Worm (Caenorhabditis elegans) whole organism, young adult: ENCODE data around the gene rpb-11.

Source experiments
- B0019.2 ChIP-seq: fragments of 200-800 bp; sonication (Bioruptor generic); conservative IDR thresholded peaks from 2 replicates; pipeline ENCODE4 v1.3.6; 2022; ENCODE audit warnings: missing genetic modification reagents, missing genetic modification characterization, missing compliant biosample characterization
- B0035.1 ChIP-seq: sonication (generic microtip); optimal IDR thresholded peaks from 2 replicates; lab custom pipeline; 2016; ENCODE audit warnings: missing genetic modification characterization, mild to moderate bottlenecking, missing compliant biosample characterization, missing genotype, missing genetic modification reagents
- C17E4.6 ChIP-seq: fragments of 200-800 bp; sonication (Bioruptor generic); IDR thresholded peaks from 2 replicates; pipeline ENCODE4 v1.3.6; 2022; ENCODE audit warnings: missing genetic modification reagents, missing genetic modification characterization, missing compliant biosample characterization
- F22D6.2 ChIP-seq: sonication (generic microtip); optimal IDR thresholded peaks from 2 replicates; lab custom pipeline; 2016; ENCODE audit warnings: mild to moderate bottlenecking, missing genetic modification characterization, missing compliant biosample characterization
- F57C9.4 ChIP-seq: sonication (generic microtip); optimal IDR thresholded peaks from 2 replicates; lab custom pipeline; 2017; ENCODE audit warnings: mild to moderate bottlenecking, missing genetic modification characterization, missing compliant biosample characterization
- K12H6.12 ChIP-seq: fragments of 200-800 bp; sonication (Bioruptor generic); optimal IDR thresholded peaks from 2 replicates; lab custom pipeline; 2018; ENCODE audit warnings: mild to moderate bottlenecking, missing genetic modification characterization, missing compliant biosample characterization
- T07F8.4 ChIP-seq: sonication (generic microtip); optimal IDR thresholded peaks from 2 replicates; lab custom pipeline; 2016; ENCODE audit warnings: mild to moderate bottlenecking, missing genetic modification characterization, moderate library complexity, missing compliant biosample characterization
- T26A5.8 ChIP-seq: sonication (generic microtip); optimal IDR thresholded peaks from 2 replicates; lab custom pipeline; 2016; ENCODE audit warnings: missing genetic modification characterization, missing compliant biosample characterization
- Y79H2A.3 ChIP-seq: fragments of 200-800 bp; sonication (Bioruptor generic); conservative IDR thresholded peaks from 2 replicates; pipeline ENCODE4 v1.3.6; 2022; ENCODE audit warnings: missing genetic modification reagents, missing genetic modification characterization, missing compliant biosample characterization
- ZK185.1 ChIP-seq: sonication (generic microtip); optimal IDR thresholded peaks from 2 replicates; lab custom pipeline; 2016; ENCODE audit warnings: mild to moderate bottlenecking, missing genetic modification characterization, missing compliant biosample characterization; ENCODE audit not compliant: poor library complexity, severe bottlenecking
- bed-2 ChIP-seq: fragments of 200-800 bp; sonication (Bioruptor generic); IDR thresholded peaks from 2 replicates; pipeline ENCODE4 v1.3.6; 2022; ENCODE audit warnings: missing genetic modification reagents, missing genetic modification characterization, missing compliant biosample characterization
- ccch-3 ChIP-seq: fragments of 200-800 bp; sonication (Bioruptor generic); optimal IDR thresholded peaks from 2 replicates; lab custom pipeline; 2018; ENCODE audit warnings: mild to moderate bottlenecking, missing genetic modification characterization, missing compliant biosample characterization
- cebp-1 ChIP-seq, 2 experiments: fragments of 200-800 bp in 1 of 2; sonication (Bioruptor generic) in 1 of 2; sonication (generic microtip) in 1 of 2; IDR thresholded peaks in 1 of 2; optimal IDR thresholded peaks in 1 of 2; 2 replicates each; pipeline versions ENCODE4 v1.3.6 to Lab custom; 2017 to 2022; ENCODE audit warnings: missing compliant biosample characterization in 2 of 2, missing genetic modification characterization in 2 of 2, mild to moderate bottlenecking in 1 of 2, missing genetic modification reagents in 1 of 2, moderate library complexity in 1 of 2
- ceh-27 ChIP-seq: fragments of 200-800 bp; sonication (Bioruptor generic); optimal IDR thresholded peaks from 2 replicates; lab custom pipeline; 2018; ENCODE audit warnings: mild to moderate bottlenecking, missing genetic modification characterization, moderate library complexity, missing compliant biosample characterization
- ceh-58 ChIP-seq: fragments of 200-800 bp; sonication (Bioruptor generic); IDR thresholded peaks from 2 replicates; pipeline ENCODE4 v1.3.6; 2022; ENCODE audit warnings: missing genetic modification characterization, missing compliant biosample characterization
- die-1 ChIP-seq: sonication (generic microtip); optimal IDR thresholded peaks from 2 replicates; lab custom pipeline; 2016; ENCODE audit warnings: missing genotype, mild to moderate bottlenecking, missing genetic modification characterization, missing compliant biosample characterization
- dox-1 ChIP-seq: fragments of 200-800 bp; sonication (Bioruptor generic); IDR thresholded peaks from 2 replicates; pipeline ENCODE4 v1.3.6; 2022; ENCODE audit warnings: missing genetic modification reagents, missing genetic modification characterization, missing compliant biosample characterization
- egl-18 ChIP-seq: fragments of 200-800 bp; sonication (Bioruptor generic); IDR thresholded peaks from 2 replicates; pipeline ENCODE4 v1.3.6; 2022; ENCODE audit warnings: missing genetic modification reagents, missing genetic modification characterization, missing compliant biosample characterization
- egl-44 ChIP-seq: fragments of 200-800 bp; sonication (Bioruptor generic); IDR thresholded peaks from 2 replicates; pipeline ENCODE4 v1.3.6; 2022; ENCODE audit warnings: missing genetic modification reagents, missing genetic modification characterization, missing compliant biosample characterization
- egrh-3 ChIP-seq: fragments of 200-800 bp; sonication (Bioruptor generic); IDR thresholded peaks from 2 replicates; pipeline ENCODE4 v1.3.6; 2022; ENCODE audit warnings: missing genetic modification reagents, missing genetic modification characterization, missing compliant biosample characterization
- ets-4 ChIP-seq: fragments of 200-800 bp; sonication (Bioruptor generic); optimal IDR thresholded peaks from 2 replicates; lab custom pipeline; 2018; ENCODE audit warnings: mild to moderate bottlenecking, missing genetic modification characterization, missing compliant biosample characterization
- gei-17 ChIP-seq: fragments of 200-800 bp; sonication (Bioruptor generic); optimal IDR thresholded peaks from 2 replicates; lab custom pipeline; 2018; ENCODE audit warnings: mild to moderate bottlenecking, missing genetic modification characterization, missing compliant biosample characterization
- hlh-12 ChIP-seq: sonication (generic microtip); optimal IDR thresholded peaks from 2 replicates; lab custom pipeline; 2016; ENCODE audit warnings: missing genetic modification characterization, missing compliant biosample characterization
- hmg-1.2 ChIP-seq: fragments of 200-800 bp; sonication (Bioruptor generic); IDR thresholded peaks from 2 replicates; pipeline ENCODE4 v1.3.6; 2022; ENCODE audit warnings: missing genetic modification reagents, missing genetic modification characterization, missing compliant biosample characterization
- hsf-1 ChIP-seq: fragments of 200-800 bp; sonication (Bioruptor generic); IDR thresholded peaks from 2 replicates; pipeline ENCODE4 v1.3.6; 2022; ENCODE audit warnings: missing genetic modification reagents, missing genetic modification characterization, missing compliant biosample characterization
- lag-1 ChIP-seq: fragments of 200-800 bp; sonication (Bioruptor generic); IDR thresholded peaks from 2 replicates; pipeline ENCODE4 v1.3.6; 2022; ENCODE audit warnings: missing genetic modification reagents, missing genetic modification characterization, missing compliant biosample characterization
- let-526 ChIP-seq: fragments of 200-800 bp; sonication (Bioruptor generic); IDR thresholded peaks from 2 replicates; pipeline ENCODE4 v1.3.6; 2022; ENCODE audit warnings: missing genetic modification reagents, missing genetic modification characterization, missing compliant biosample characterization
- let-607 ChIP-seq, 2 experiments: fragments of 200-800 bp in 1 of 2; sonication (Bioruptor generic) in 1 of 2; sonication (generic microtip) in 1 of 2; optimal IDR thresholded peaks; 2 replicates each; lab custom pipeline; 2016 to 2018; ENCODE audit warnings: mild to moderate bottlenecking in 2 of 2, missing compliant biosample characterization in 2 of 2, missing genetic modification characterization in 2 of 2, moderate library complexity in 2 of 2, missing genotype in 1 of 2
- lin-26 ChIP-seq: fragments of 200-800 bp; sonication (Bioruptor generic); IDR thresholded peaks from 2 replicates; pipeline ENCODE4 v1.3.6; 2022; ENCODE audit warnings: missing genetic modification reagents, missing genetic modification characterization, missing compliant biosample characterization
- lin-35 ChIP-seq, 3 experiments: fragments of 150-350 bp in 2 of 3; sonication (generic microtip) in 1 of 3; optimal IDR thresholded peaks; 2 replicates each; lab custom pipeline; 2014 to 2018; ENCODE audit warnings: missing biosample characterization in 3 of 3, missing genetic modification characterization in 3 of 3, missing genetic modification reagents in 3 of 3
- lin-54 ChIP-seq: fragments of 200-800 bp; sonication (Bioruptor generic); optimal IDR thresholded peaks from 2 replicates; lab custom pipeline; 2018; ENCODE audit warnings: mild to moderate bottlenecking, missing genetic modification characterization, missing compliant biosample characterization
- madf-8 ChIP-seq: fragments of 200-800 bp; sonication (Bioruptor generic); conservative IDR thresholded peaks from 2 replicates; pipeline ENCODE4 v1.3.6; 2022; ENCODE audit warnings: missing genetic modification reagents, missing genetic modification characterization, missing compliant biosample characterization
- mcd-1 ChIP-seq: fragments of 200-800 bp; sonication (Bioruptor generic); IDR thresholded peaks from 2 replicates; pipeline ENCODE4 v1.3.6; 2022; ENCODE audit warnings: missing genetic modification reagents, missing genetic modification characterization, missing compliant biosample characterization
- mes-4 ChIP-seq: sonication (generic microtip); optimal IDR thresholded peaks from 2 replicates; lab custom pipeline; 2016; ENCODE audit warnings: missing genotype, missing genetic modification characterization, missing compliant biosample characterization
- mxl-1 ChIP-seq: sonication (generic microtip); optimal IDR thresholded peaks from 2 replicates; lab custom pipeline; 2016; ENCODE audit warnings: missing genetic modification characterization, missing compliant biosample characterization
- nfya-2 ChIP-seq: fragments of 200-800 bp; sonication (Bioruptor generic); IDR thresholded peaks from 2 replicates; pipeline ENCODE4 v1.3.6; 2022; ENCODE audit warnings: missing genetic modification reagents, missing genetic modification characterization, missing compliant biosample characterization
- nhr-120 ChIP-seq: fragments of 200-800 bp; sonication (Bioruptor generic); IDR thresholded peaks from 2 replicates; pipeline ENCODE4 v1.3.6; 2022; ENCODE audit warnings: missing genetic modification characterization, missing compliant biosample characterization
- nhr-179 ChIP-seq: sonication (generic microtip); optimal IDR thresholded peaks from 2 replicates; lab custom pipeline; 2016; ENCODE audit warnings: mild to moderate bottlenecking, missing genetic modification characterization, missing compliant biosample characterization
- nhr-80 ChIP-seq: sonication (generic microtip); optimal IDR thresholded peaks from 2 replicates; lab custom pipeline; 2016; ENCODE audit warnings: missing genetic modification characterization, missing compliant biosample characterization
- rpc-1 ChIP-seq, 2 experiments: fragments of 150-350 bp in 1 of 2; sonication (generic microtip) in 1 of 2; optimal IDR thresholded peaks; 2 replicates each; lab custom pipeline; 2014 to 2018; ENCODE audit warnings: missing biosample characterization in 1 of 2, missing genetic modification characterization in 1 of 2, missing genetic modification reagents in 1 of 2, missing genotype in 1 of 2
- snpc-1.3 ChIP-seq: sonication (generic microtip); optimal IDR thresholded peaks from 2 replicates; lab custom pipeline; 2017; ENCODE audit warnings: missing genetic modification characterization, mild to moderate bottlenecking, missing compliant biosample characterization, antibody characterized with exemption, moderate library complexity, missing genotype, missing genetic modification reagents; ENCODE audit not compliant: insufficient read depth
- snpc-3.4 ChIP-seq: sonication (generic microtip); optimal IDR thresholded peaks from 2 replicates; lab custom pipeline; 2017; ENCODE audit warnings: missing genetic modification characterization, mild to moderate bottlenecking, missing compliant biosample characterization, antibody characterized with exemption, moderate library complexity, missing genotype, missing genetic modification reagents
- tbp1 ChIP-seq: fragments of 200-800 bp; sonication (Bioruptor generic); optimal IDR thresholded peaks from 2 replicates; lab custom pipeline; 2018; ENCODE audit warnings: mild to moderate bottlenecking, missing genetic modification characterization, missing compliant biosample characterization
- tbx-9 ChIP-seq: sonication (generic microtip); optimal IDR thresholded peaks from 2 replicates; lab custom pipeline; 2016; ENCODE audit warnings: borderline replicate concordance, missing genetic modification characterization, inconsistent platforms, missing compliant biosample characterization
- unc-62 ChIP-seq: fragments of 150-350 bp; optimal IDR thresholded peaks from 2 replicates; lab custom pipeline; 2014; ENCODE audit warnings: missing biosample characterization, missing genetic modification reagents, missing genetic modification characterization
- ztf-18 ChIP-seq: sonication (generic microtip); optimal IDR thresholded peaks from 2 replicates; lab custom pipeline; 2016; ENCODE audit warnings: missing genotype, mild to moderate bottlenecking, missing genetic modification characterization, missing compliant biosample characterization
- ztf-22 ChIP-seq: fragments of 200-800 bp; sonication (Bioruptor generic); optimal IDR thresholded peaks from 2 replicates; lab custom pipeline; 2018; ENCODE audit warnings: mild to moderate bottlenecking, missing genetic modification characterization, moderate library complexity, missing compliant biosample characterization
- ztf-6 ChIP-seq: fragments of 200-800 bp; sonication (Bioruptor generic); IDR thresholded peaks from 2 replicates; pipeline ENCODE4 v1.3.6; 2022; ENCODE audit warnings: missing genetic modification reagents, missing genetic modification characterization, missing compliant biosample characterization

The rpb-11 gene

ce11 chrII:14059767-14060166, at the start of gene rpb-11 (continued):
- 0 out of 2 replicates have a peak, but pooled peaks have one; percentile 63 for TF ChIP-seq let-526 (GFP tag; lab: Robert Waterston, UW)
- TF ChIP-seq tbx-9 (tag; lab: Kevin White, UChicago) = no peak
- peak; percentile 99 for TF ChIP-seq ztf-18
- TF ChIP-seq egrh-3 (GFP tag; lab: Robert Waterston, UW) = no peak
- TF ChIP-seq hmg-1.2 (GFP tag; lab: Robert Waterston, UW) = peak; percentile 72
- no peak for TF ChIP-seq T26A5.8
- peak; percentile 74 for TF ChIP-seq hsf-1 (GFP tag; lab: Robert Waterston, UW)
- no peak for TF ChIP-seq rpc-1 (optimal IDR thresholded peaks at IDR 0.05; lab: Kevin White, UChicago)
- no peak for TF ChIP-seq rpc-1 (tag; optimal IDR thresholded peaks at IDR 0.05; lab: Kevin White, UChicago)
- no peak for TF ChIP-seq egl-18 (GFP tag; lab: Robert Waterston, UW)
- TF ChIP-seq snpc-3.4 = peak; percentile 77
- peak; percentile 91 for TF ChIP-seq dox-1
- TF ChIP-seq ZK185.1 (tag; lab: Kevin White, UChicago) = peak; percentile 83
- no peak for TF ChIP-seq ztf-6 (GFP tag; lab: Robert Waterston, UW)
- peak in 1 of 2 experiments; percentile 66 for TF ChIP-seq let-607 (tag; optimal IDR thresholded peaks at IDR 0.05; lab: Kevin White, UChicago)
- TF ChIP-seq nhr-80 (tag; lab: Kevin White, UChicago) = peak; percentile 51
- no peak for TF ChIP-seq ets-4 (GFP tag; lab: Kevin White, UChicago)
- no peak for TF ChIP-seq hlh-12 (tag; lab: Kevin White, UChicago)
- TF ChIP-seq B0035.1 = peak; percentile 65
- no peak for TF ChIP-seq mes-4 (tag; lab: Kevin White, UChicago)
- no peak for TF ChIP-seq cebp-1 (GFP tag; IDR thresholded peaks at IDR 0.05; lab: Robert Waterston, UW)
- peak; percentile 88 for TF ChIP-seq cebp-1 (tag; optimal IDR thresholded peaks at IDR 0.05; lab: Kevin White, UChicago)
- 0 out of 2 replicates have a peak, but pooled peaks have one; percentile 28 for TF ChIP-seq egl-44 (GFP tag; lab: Robert Waterston, UW)
- TF ChIP-seq F22D6.2 (tag; lab: Kevin White, UChicago) = peak; percentile 65
- no peak for TF ChIP-seq snpc-1.3 (tag; lab: Kevin White, UChicago)
- TF ChIP-seq Y79H2A.3 = no peak
- no peak for TF ChIP-seq nhr-179 (tag; lab: Kevin White, UChicago)
- TF ChIP-seq C17E4.6 (GFP tag; lab: Robert Waterston, UW) = peak; percentile 83
- 0 out of 2 replicates have a peak, but pooled peaks have one; percentile 42 for TF ChIP-seq B0019.2 (GFP tag; lab: Robert Waterston, UW)
- no peak for TF ChIP-seq mxl-1 (tag; lab: Kevin White, UChicago)
- TF ChIP-seq lin-26 (GFP tag; lab: Robert Waterston, UW) = no peak
- TF ChIP-seq lin-54 (GFP tag; lab: Kevin White, UChicago) = peak; percentile 99
- no peak for TF ChIP-seq nhr-120 (GFP tag; lab: Robert Waterston, UW)
- no peak for TF ChIP-seq ceh-58 (GFP tag; lab: Robert Waterston, UW)
- peak; percentile 59 for TF ChIP-seq madf-8 (GFP tag; lab: Robert Waterston, UW)
- TF ChIP-seq unc-62 = no peak
- TF ChIP-seq ceh-27 (GFP tag; lab: Kevin White, UChicago) = peak; percentile 72
- TF ChIP-seq die-1 (tag; lab: Kevin White, UChicago) = no peak
- TF ChIP-seq T07F8.4 (tag; lab: Kevin White, UChicago) = no peak
- peak; percentile 69 for TF ChIP-seq gei-17 (GFP tag; lab: Kevin White, UChicago)
- TF ChIP-seq ccch-3 = no peak
- peak; percentile 62 for TF ChIP-seq K12H6.12 (tag; lab: Kevin White, UChicago)
- peak; percentile 96 for TF ChIP-seq mcd-1 (GFP tag; lab: Robert Waterston, UW)
- peak; percentile 80 to 98 (median 90) for TF ChIP-seq lin-35 (GFP tag; optimal IDR thresholded peaks at IDR 0.05; lab: Kevin White, UChicago)
- peak; percentile 69 for TF ChIP-seq tbp1 (GFP tag; lab: Kevin White, UChicago)
- TF ChIP-seq lag-1 (GFP tag; lab: Robert Waterston, UW) = no peak
- TF ChIP-seq bed-2 = no peak
- TF ChIP-seq ztf-22 = no peak
- no peak for TF ChIP-seq F57C9.4 (tag; lab: Kevin White, UChicago)
- TF ChIP-seq nfya-2 (GFP tag; lab: Robert Waterston, UW) = no peak
